Worm (Caenorhabditis elegans): ENCODE results near the gene scav-3.

The scav-3 gene

DNA sequence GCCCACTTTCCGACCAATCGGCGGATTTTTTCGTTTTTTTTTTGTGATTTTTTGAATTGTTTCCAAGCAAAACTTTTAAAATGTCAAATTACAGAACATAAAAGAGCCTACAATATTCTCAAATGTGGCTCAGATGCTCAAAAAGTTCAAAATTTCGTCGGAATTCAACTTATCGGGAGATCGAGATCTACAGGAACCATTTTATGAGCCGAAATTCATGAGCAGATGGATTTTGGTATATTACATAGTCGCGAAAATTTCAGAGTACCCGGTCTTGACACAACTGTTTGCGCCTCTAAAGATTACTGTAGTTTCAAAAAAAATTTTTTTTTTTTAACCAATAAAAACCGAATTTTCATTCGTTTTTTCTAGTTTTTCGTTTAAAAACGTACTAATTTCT lies 2.3 kb upstream of the scav-3 start:
- TF ChIP-seq nhr-12 (tag; optimal IDR thresholded peaks at IDR 0.05): no peak
- no peak for TF ChIP-seq Y55F3AM.14 (GFP tag; optimal IDR thresholded peaks at IDR 0.05)
- no peak for TF ChIP-seq ztf-4 (tag; optimal IDR thresholded peaks at IDR 0.05)
- TF ChIP-seq elt-3 (tag; optimal IDR thresholded peaks at IDR 0.05): no peak

DNA sequence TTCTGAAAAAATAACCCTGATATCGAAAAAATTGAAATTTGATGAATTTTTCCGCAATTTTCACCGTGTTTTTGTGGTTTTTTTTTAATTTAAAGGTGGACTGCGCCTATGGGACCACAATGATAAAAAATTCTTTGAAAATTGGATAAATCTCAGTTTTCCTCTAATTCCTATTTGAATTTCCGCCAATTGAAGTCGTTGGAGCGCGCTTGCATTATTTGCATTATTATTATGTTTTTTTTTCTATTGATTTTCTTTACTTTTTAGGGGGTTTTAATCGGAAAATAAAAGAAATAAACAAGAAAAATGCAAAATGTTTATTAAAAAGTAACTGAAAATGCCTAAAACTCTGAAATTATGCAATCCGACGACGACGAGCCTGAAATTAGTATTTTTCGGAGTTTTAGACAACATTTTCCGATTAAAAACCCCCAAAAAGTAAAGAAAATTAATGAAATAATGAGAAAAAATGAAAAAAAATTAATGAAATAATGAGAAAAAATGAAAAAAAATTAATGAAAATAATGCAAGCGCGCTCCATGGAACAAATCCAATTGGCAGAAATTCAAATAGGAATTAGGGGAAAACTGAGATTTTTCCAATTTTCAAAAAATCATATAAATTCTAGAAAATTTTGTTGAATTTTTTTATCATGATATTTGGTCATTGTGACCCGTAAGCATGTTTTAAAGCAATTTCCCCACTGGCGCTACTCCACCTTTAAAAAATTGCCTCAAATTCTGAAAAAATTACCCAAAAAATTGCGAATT lies 814 bp downstream of the scav-3 start:
- peak; percentile 25 for TF ChIP-seq gmeb-1 (tag; optimal IDR thresholded peaks at IDR 0.05)
- no peak for TF ChIP-seq C34F6.9 (tag; optimal IDR thresholded peaks at IDR 0.05)
- peak; percentile 81 for TF ChIP-seq ztf-4 (tag; optimal IDR thresholded peaks at IDR 0.05)

ce11 chrIII:12453785-12454184 lies 2.9 kb downstream of the scav-3 start:
- TF ChIP-seq fos-1 (tag; optimal IDR thresholded peaks at IDR 0.05) (peak; percentile 65), skn-1 (tag; optimal IDR thresholded peaks at IDR 0.05) (no peak)

ce11 chrIII:12453315-12453714 lies 3.3 kb downstream of the scav-3 start, which contains the start of gene ani-1:
Gene ani-1, minus strand, starts transcription at chrIII:12453375.
- no peak for TF ChIP-seq ceh-16 (tag; optimal IDR thresholded peaks at IDR 0.05)
- TF ChIP-seq Y55F3AM.14 (GFP tag; optimal IDR thresholded peaks at IDR 0.05): no peak
- peak; percentile 27 for TF ChIP-seq nhr-21 (tag; optimal IDR thresholded peaks at IDR 0.05)
- TF ChIP-seq unc-55 (GFP tag; optimal IDR thresholded peaks at IDR 0.05): peak; percentile 88
- TF ChIP-seq ceh-82 (tag; optimal IDR thresholded peaks at IDR 0.05): no peak
- peak; percentile 46 for TF ChIP-seq lin-11 (tag; optimal IDR thresholded peaks at IDR 0.05)
- no peak for TF ChIP-seq zag-1 (tag; optimal IDR thresholded peaks at IDR 0.05)
- no peak for TF ChIP-seq aly-2 (tag; optimal IDR thresholded peaks at IDR 0.05)
- TF ChIP-seq mbf-1 (tag; optimal IDR thresholded peaks at IDR 0.05): no peak
- TF ChIP-seq sem-4 (tag; optimal IDR thresholded peaks at IDR 0.05): no peak
- peak; percentile 60 for TF ChIP-seq nhr-129 (tag; optimal IDR thresholded peaks at IDR 0.05)
- TF ChIP-seq nhr-6 (tag; optimal IDR thresholded peaks at IDR 0.05): no peak
- no peak for TF ChIP-seq lin-39 (tag; optimal IDR thresholded peaks at IDR 0.05)
- TF ChIP-seq lsy-2 (tag; optimal IDR thresholded peaks at IDR 0.05): peak; percentile 45 to 85
- no peak for TF ChIP-seq elt-1 (tag; optimal IDR thresholded peaks at IDR 0.05)
- TF ChIP-seq mab-5 (tag; optimal IDR thresholded peaks at IDR 0.05): peak; percentile 45
- no peak for TF ChIP-seq ztf-4 (tag; optimal IDR thresholded peaks at IDR 0.05)
- no peak for TF ChIP-seq fos-1 (tag; optimal IDR thresholded peaks at IDR 0.05)
- TF ChIP-seq nhr-25 (tag; optimal IDR thresholded peaks at IDR 0.05): peak; percentile 67
- peak; percentile 34 for TF ChIP-seq sma-9 (GFP tag; optimal IDR thresholded peaks at IDR 0.05)
- TF ChIP-seq sma-9 (tag; optimal IDR thresholded peaks at IDR 0.05): no peak
- no peak for TF ChIP-seq unc-62 (GFP tag; optimal IDR thresholded peaks at IDR 0.05)
- TF ChIP-seq unc-39 (tag; optimal IDR thresholded peaks at IDR 0.05): no peak
- peak; percentile 37 for TF ChIP-seq snpc-4 (tag; optimal IDR thresholded peaks at IDR 0.05)
- TF ChIP-seq nhr-237 (tag; optimal IDR thresholded peaks at IDR 0.05): no peak
- TF ChIP-seq nhr-12 (tag; optimal IDR thresholded peaks at IDR 0.05): no peak
- no peak for TF ChIP-seq ztf-11 (tag; optimal IDR thresholded peaks at IDR 0.05)
- TF ChIP-seq lin-13 (GFP tag; optimal IDR thresholded peaks at IDR 0.05): peak; percentile 82
- TF ChIP-seq ZK546.5 (tag; optimal IDR thresholded peaks at IDR 0.05): no peak
- no peak for TF ChIP-seq alr-1 (tag; optimal IDR thresholded peaks at IDR 0.05)
- TF ChIP-seq nhr-77 (tag; optimal IDR thresholded peaks at IDR 0.05): no peak
- no peak for TF ChIP-seq egl-27 (tag; optimal IDR thresholded peaks at IDR 0.05)
- TF ChIP-seq elt-3 (tag; optimal IDR thresholded peaks at IDR 0.05): no peak
- no peak for TF ChIP-seq nhr-11 (tag; optimal IDR thresholded peaks at IDR 0.05)
- peak; percentile 75 for TF ChIP-seq sma-3 (GFP tag; optimal IDR thresholded peaks at IDR 0.05)
- no peak for TF ChIP-seq skn-1 (tag; optimal IDR thresholded peaks at IDR 0.05)
- no peak for TF ChIP-seq nhr-23 (tag; optimal IDR thresholded peaks at IDR 0.05)
- peak; percentile 70 for TF ChIP-seq C34F6.9 (tag; optimal IDR thresholded peaks at IDR 0.05)
- TF ChIP-seq mdl-1 (tag; optimal IDR thresholded peaks at IDR 0.05): no peak
- TF ChIP-seq peb-1 (tag; optimal IDR thresholded peaks at IDR 0.05): no peak
- TF ChIP-seq R02D3.7 (tag; optimal IDR thresholded peaks at IDR 0.05): no peak
- peak; percentile 50 for TF ChIP-seq blmp-1 (tag; optimal IDR thresholded peaks at IDR 0.05; ENCODE audit: insufficient read depth)
- no peak for TF ChIP-seq ztf-1 (GFP tag; conservative IDR thresholded peaks at IDR 0.05)
- no peak for TF ChIP-seq nhr-10 (tag; optimal IDR thresholded peaks at IDR 0.05)
- no peak for TF ChIP-seq dmd-4 (tag; optimal IDR thresholded peaks at IDR 0.05)
- peak; percentile 53 for TF ChIP-seq crh-2 (tag; optimal IDR thresholded peaks at IDR 0.05)
- TF ChIP-seq ama-1 (optimal IDR thresholded peaks at IDR 0.05): no peak
